Worm (Caenorhabditis elegans) whole organism, L1 larva: Measurements from ENCODE around the gene phf-30.

Experiments used
- lir-3 ChIP-seq: sonication (generic microtip); optimal IDR thresholded peaks from 2 replicates; lab custom pipeline; 2016; ENCODE audit warnings: mild to moderate bottlenecking, missing genetic modification characterization, moderate library complexity, missing compliant biosample characterization; ENCODE audit not compliant: poor library complexity
- mab-9 ChIP-seq: fragments of 200-800 bp; sonication (Bioruptor generic); IDR thresholded peaks from 2 replicates; pipeline ENCODE4 v1.3.6; 2022; ENCODE audit warnings: missing genetic modification reagents, missing genetic modification characterization, missing compliant biosample characterization
- ztf-11 ChIP-seq, 2 experiments: sonication (generic microtip); optimal IDR thresholded peaks; 2 replicates each; lab custom pipeline; 2016 to 2017; ENCODE audit warnings: missing genetic modification characterization in 2 of 2, missing biosample characterization in 1 of 2, missing compliant biosample characterization in 1 of 2
- ztf-4 ChIP-seq: fragments of 150-350 bp; optimal IDR thresholded peaks from 2 replicates; lab custom pipeline; 2014; ENCODE audit warnings: missing biosample characterization, missing genetic modification characterization

- no peak for TF ChIP-seq lir-3
- TF ChIP-seq ztf-11 (tag; optimal IDR thresholded peaks at IDR 0.05; lab: Kevin White, UChicago), result no peak
- no peak for TF ChIP-seq mab-9 (GFP tag; lab: Robert Waterston, UW)
- TF ChIP-seq ztf-4, result no peak
These were observed 20.9 kb upstream of the phf-30 start, which contains the start of gene T23B12.5 for ce11 chrV:8447928-8448327.
